Fruit fly (Drosophila melanogaster) whole organism, embryonic: ENCODE measurements around the gene SREBP.

ENCODE experiments used
- Abd-B ChIP-seq: fragments of 200-800 bp; sonication (Bioruptor generic); optimal IDR thresholded peaks from 2 replicates; lab custom pipeline; 2018; ENCODE audit warnings: missing biosample characterization, mild to moderate bottlenecking, missing genetic modification characterization, moderate library complexity
- Atf3 ChIP-seq: fragments of 200-800 bp; sonication (Bioruptor generic); optimal IDR thresholded peaks from 3 replicates; lab custom pipeline; 2016; ENCODE audit warnings: missing biosample characterization, missing genetic modification characterization
- Bdp1 ChIP-seq: fragments of 200-800 bp; sonication (Bioruptor generic); optimal IDR thresholded peaks from 3 replicates; lab custom pipeline; 2016; ENCODE audit warnings: missing biosample characterization, missing genetic modification characterization
- CG10543 ChIP-seq: fragments of 200-800 bp; sonication (Bioruptor generic); optimal IDR thresholded peaks from 3 replicates; lab custom pipeline; 2017; ENCODE audit warnings: missing biosample characterization, mild to moderate bottlenecking, missing genetic modification characterization, moderate library complexity
- CG13624 ChIP-seq: fragments of 200-800 bp; sonication (Bioruptor generic); optimal IDR thresholded peaks from 2 replicates; lab custom pipeline; 2016; ENCODE audit warnings: missing biosample characterization, missing genetic modification characterization
- CG14710 ChIP-seq: fragments of 200-800 bp; sonication (Bioruptor generic); optimal IDR thresholded peaks from 3 replicates; lab custom pipeline; 2019; ENCODE audit warnings: missing biosample characterization, mild to moderate bottlenecking, missing genetic modification characterization, moderate library complexity
- CG15011 ChIP-seq: fragments of 200-800 bp; sonication (Bioruptor generic); optimal IDR thresholded peaks from 3 replicates; lab custom pipeline; 2018; ENCODE audit warnings: missing biosample characterization, mild to moderate bottlenecking, missing genetic modification characterization
- CG16779 ChIP-seq: fragments of 200-800 bp; sonication (Bioruptor generic); IDR thresholded peaks from 2 replicates; pipeline ENCODE4 v1.3.6; 2022; ENCODE audit warnings: missing biosample characterization, missing genetic modification characterization
- CG17612 ChIP-seq: fragments of 200-800 bp; sonication (Bioruptor generic); IDR thresholded peaks from 2 replicates; pipeline ENCODE4 v1.3.6; 2022; ENCODE audit warnings: missing biosample characterization, missing genetic modification characterization
- CG2202 ChIP-seq: fragments of 200-800 bp; sonication (Bioruptor generic); optimal IDR thresholded peaks from 2 replicates; lab custom pipeline; 2018; ENCODE audit warnings: missing biosample characterization, mild to moderate bottlenecking, missing genetic modification characterization
- CG6791 ChIP-seq: fragments of 200-800 bp; sonication (Bioruptor generic); IDR thresholded peaks from 3 replicates; pipeline ENCODE4 v1.3.6; 2022; ENCODE audit warnings: missing biosample characterization, missing genetic modification characterization; ENCODE audit not compliant: partially characterized antibody
- CG7786 ChIP-seq: fragments of 200-800 bp; sonication (Bioruptor generic); optimal IDR thresholded peaks from 2 replicates; lab custom pipeline; 2016; ENCODE audit warnings: missing biosample characterization, missing genetic modification characterization
- Deaf1 ChIP-seq: fragments of 200-800 bp; optimal IDR thresholded peaks from 3 replicates; lab custom pipeline; 2019; ENCODE audit warnings: missing biosample characterization, mild to moderate bottlenecking, missing genetic modification characterization, moderate library complexity
- Elba2 ChIP-seq: fragments of 200-800 bp; sonication (Bioruptor generic); optimal IDR thresholded peaks from 3 replicates; lab custom pipeline; 2016; ENCODE audit warnings: missing biosample characterization, missing genetic modification characterization
- GATAe ChIP-seq: fragments of 200-800 bp; sonication (Bioruptor generic); conservative IDR thresholded peaks from 2 replicates; pipeline ENCODE4 v1.3.6; 2022; ENCODE audit warnings: missing biosample characterization, missing genetic modification characterization
- HHEX ChIP-seq: fragments of 200-800 bp; sonication (Bioruptor generic); optimal IDR thresholded peaks from 3 replicates; lab custom pipeline; 2017; ENCODE audit warnings: missing biosample characterization, mild to moderate bottlenecking, missing genetic modification characterization, missing genetic modification reagents
- HLH4C ChIP-seq: fragments of 200-800 bp; sonication (Bioruptor generic); IDR thresholded peaks from 3 replicates; pipeline ENCODE4 v1.3.6; 2022; ENCODE audit warnings: missing biosample characterization, missing genetic modification characterization; ENCODE audit not compliant: partially characterized antibody
- HmgD ChIP-seq: fragments of 200-800 bp; sonication (Bioruptor generic); optimal IDR thresholded peaks from 3 replicates; lab custom pipeline; 2016; ENCODE audit warnings: missing biosample characterization, missing genetic modification characterization
- Hmx ChIP-seq: fragments of 200-800 bp; sonication (Bioruptor generic); optimal IDR thresholded peaks from 2 replicates; lab custom pipeline; 2016; ENCODE audit warnings: missing biosample characterization, missing genetic modification characterization
- Nf-YA ChIP-seq: fragments of 200-800 bp; sonication (Bioruptor generic); IDR thresholded peaks from 2 replicates; pipeline ENCODE4 v1.3.6; 2022; ENCODE audit warnings: missing biosample characterization, missing genetic modification characterization
- Rfx ChIP-seq: fragments of 200-800 bp; sonication (Bioruptor generic); IDR thresholded peaks from 2 replicates; pipeline ENCODE4 v1.3.6; 2022; ENCODE audit warnings: missing biosample characterization, missing genetic modification characterization
- Scr ChIP-seq: fragments of 200-800 bp; sonication (Bioruptor generic); IDR thresholded peaks from 2 replicates; pipeline ENCODE4 v1.3.6; 2022; ENCODE audit warnings: missing biosample characterization, missing genetic modification characterization; ENCODE audit not compliant: partially characterized antibody
- Stat92E ChIP-seq, 3 experiments: fragments of >200 bp in 2 of 3; fragments of 200-800 bp in 1 of 3; sonication (Bioruptor generic) in 1 of 3; optimal IDR thresholded peaks; 2 replicates each; lab custom pipeline; 2017 to 2019; ENCODE audit warnings: missing biosample characterization in 3 of 3, missing genetic modification characterization in 3 of 3, mild to moderate bottlenecking in 1 of 3, moderate library complexity in 1 of 3
- abd-A ChIP-seq: fragments of 200-800 bp; sonication (Bioruptor generic); optimal IDR thresholded peaks from 3 replicates; lab custom pipeline; 2019; ENCODE audit warnings: missing biosample characterization, mild to moderate bottlenecking, missing genetic modification characterization, moderate library complexity
- bowl ChIP-seq: fragments of 200-800 bp; sonication (Bioruptor generic); IDR thresholded peaks from 2 replicates; pipeline ENCODE4 v1.3.6; 2022; ENCODE audit warnings: missing biosample characterization, missing genetic modification characterization
- cg ChIP-seq: fragments of 200-800 bp; sonication (Bioruptor generic); optimal IDR thresholded peaks from 3 replicates; lab custom pipeline; 2019; ENCODE audit warnings: missing biosample characterization, mild to moderate bottlenecking, missing genetic modification characterization, moderate library complexity
- crp ChIP-seq, 2 experiments: fragments of 200-800 bp; sonication (Bioruptor generic); optimal IDR thresholded peaks; 2 replicates in 1 of 2; 3 replicates in 1 of 2; lab custom pipeline; 2017; ENCODE audit warnings: missing biosample characterization in 2 of 2, missing genetic modification characterization in 2 of 2, mild to moderate bottlenecking in 1 of 2, moderate library complexity in 1 of 2
- dan ChIP-seq: fragments of 200-800 bp; sonication (Bioruptor generic); IDR thresholded peaks from 2 replicates; pipeline ENCODE4 v1.3.6; 2022; ENCODE audit warnings: missing biosample characterization, missing genetic modification characterization
- dmrt11E ChIP-seq: fragments of 200-800 bp; sonication (Bioruptor generic); optimal IDR thresholded peaks from 3 replicates; lab custom pipeline; 2018; ENCODE audit warnings: missing biosample characterization, mild to moderate bottlenecking, missing genetic modification characterization, moderate library complexity
- fd3F ChIP-seq: fragments of 200-800 bp; sonication (Bioruptor generic); optimal IDR thresholded peaks from 2 replicates; lab custom pipeline; 2018; ENCODE audit warnings: missing biosample characterization, mild to moderate bottlenecking, missing genetic modification characterization, moderate library complexity
- grau ChIP-seq: fragments of 200-800 bp; optimal IDR thresholded peaks from 3 replicates; lab custom pipeline; 2019; ENCODE audit warnings: missing biosample characterization, mild to moderate bottlenecking, missing genetic modification characterization, moderate library complexity
- gsb-n ChIP-seq: fragments of 200-800 bp; sonication (Bioruptor generic); optimal IDR thresholded peaks from 3 replicates; lab custom pipeline; 2018; ENCODE audit warnings: missing biosample characterization, mild to moderate bottlenecking, missing genetic modification characterization
- hth ChIP-seq: fragments of >200 bp; optimal IDR thresholded peaks from 2 replicates; lab custom pipeline; 2017; ENCODE audit warnings: inconsistent platforms
- kah ChIP-seq: fragments of 200-800 bp; sonication (Bioruptor generic); optimal IDR thresholded peaks from 2 replicates; lab custom pipeline; 2018; ENCODE audit warnings: missing biosample characterization, mild to moderate bottlenecking, missing genetic modification characterization
- kay ChIP-seq: fragments of 200-800 bp; sonication (Bioruptor generic); optimal IDR thresholded peaks from 2 replicates; lab custom pipeline; 2016; ENCODE audit warnings: missing biosample characterization, missing genetic modification characterization
- lbe ChIP-seq: fragments of 200-800 bp; sonication (Bioruptor generic); optimal IDR thresholded peaks from 2 replicates; lab custom pipeline; 2016; ENCODE audit warnings: missing biosample characterization, mild to moderate bottlenecking, missing genetic modification characterization
- maf-S ChIP-seq: fragments of 200-800 bp; sonication (Bioruptor generic); optimal IDR thresholded peaks from 2 replicates; lab custom pipeline; 2016; ENCODE audit warnings: missing biosample characterization, missing genetic modification characterization
- nau ChIP-seq: fragments of 200-800 bp; sonication (Bioruptor generic); optimal IDR thresholded peaks from 3 replicates; lab custom pipeline; 2017; ENCODE audit warnings: missing biosample characterization, mild to moderate bottlenecking, missing genetic modification characterization, missing genetic modification reagents
- nmo ChIP-seq: fragments of 200-800 bp; sonication (Bioruptor generic); optimal IDR thresholded peaks from 2 replicates; lab custom pipeline; 2018; ENCODE audit warnings: missing biosample characterization, mild to moderate bottlenecking, missing genetic modification characterization, moderate library complexity
- peb ChIP-seq: fragments of 200-800 bp; sonication (Bioruptor generic); IDR thresholded peaks from 2 replicates; pipeline ENCODE4 v1.3.6; 2022; ENCODE audit warnings: missing biosample characterization, missing genetic modification characterization
- prd ChIP-seq, 3 experiments: fragments of >200 bp in 2 of 3; fragments of 200-800 bp in 1 of 3; sonication (Bioruptor generic) in 1 of 3; optimal IDR thresholded peaks in 2 of 3; IDR thresholded peaks in 1 of 3; 2 replicates in 2 of 3; 3 replicates in 1 of 3; pipeline versions ENCODE4 v1.3.6 to Lab custom; 2017 to 2022; ENCODE audit warnings: missing biosample characterization in 1 of 3, missing genetic modification characterization in 1 of 3
- psq ChIP-seq: fragments of 200-800 bp; sonication (Bioruptor generic); optimal IDR thresholded peaks from 2 replicates; lab custom pipeline; 2017; ENCODE audit warnings: missing biosample characterization, missing genetic modification characterization
- pzg ChIP-seq: fragments of 200-800 bp; sonication (Bioruptor generic); optimal IDR thresholded peaks from 3 replicates; lab custom pipeline; 2018; ENCODE audit warnings: missing biosample characterization, mild to moderate bottlenecking, missing genetic modification characterization, moderate library complexity
- repo ChIP-seq: fragments of 200-800 bp; sonication (Bioruptor generic); optimal IDR thresholded peaks from 2 replicates; lab custom pipeline; 2016; ENCODE audit warnings: missing biosample characterization, missing genetic modification characterization
- slp2 ChIP-seq: fragments of 200-800 bp; sonication (Bioruptor generic); optimal IDR thresholded peaks from 2 replicates; lab custom pipeline; 2016; ENCODE audit warnings: missing biosample characterization, missing genetic modification characterization
- unc-4 ChIP-seq: fragments of 200-800 bp; sonication (Bioruptor generic); IDR thresholded peaks from 2 replicates; pipeline ENCODE4 v1.3.6; 2022; ENCODE audit warnings: missing biosample characterization, missing genetic modification characterization; ENCODE audit not compliant: partially characterized antibody
- wor ChIP-seq: fragments of 200-800 bp; sonication (Bioruptor generic); IDR thresholded peaks from 2 replicates; pipeline ENCODE4 v1.3.6; 2022; ENCODE audit warnings: missing biosample characterization, missing genetic modification characterization
- zf30C ChIP-seq: fragments of 200-800 bp; sonication (Bioruptor generic); optimal IDR thresholded peaks from 3 replicates; lab custom pipeline; 2018; ENCODE audit warnings: missing biosample characterization, mild to moderate bottlenecking, missing genetic modification characterization

SREBP gene

dm6 chr3L:19790929-19791687, 2.6 kb upstream of the SREBP start (continued):
- TF ChIP-seq Rfx (GFP tag; lab: Robert Waterston, UW) (peak; percentile 56), HLH4C (GFP tag; lab: Robert Waterston, UW) (no peak), bowl (GFP tag; lab: Robert Waterston, UW) (no peak), fd3F (peak; percentile 49), CG6791 (GFP tag; lab: Robert Waterston, UW) (peak; percentile 46; the same call in 1 of the 3 replicates), CG2202 (tag; lab: Kevin White, UChicago) (no peak), CG16779 (GFP tag; lab: Robert Waterston, UW) (no peak), kay (GFP tag; lab: Kevin White, UChicago) (peak; percentile 44), Stat92E (GFP tag; optimal IDR thresholded peaks at IDR 0.05; lab: Kevin White, UChicago) (no peak), unc-4 (0 out of 2 replicates have a peak, but pooled peaks have one; percentile 38), hth (no peak), CG10543 (GFP tag; lab: Kevin White, UChicago) (peak; percentile 80), kah (GFP tag; lab: Kevin White, UChicago) (peak; percentile 98), gsb-n (tag; lab: Kevin White, UChicago) (no peak), nau (GFP tag; lab: Kevin White, UChicago) (peak; percentile 3), cg (GFP tag; lab: Kevin White, UChicago) (peak; percentile 79), repo (no peak), CG7786 (peak; percentile 62), lbe (GFP tag; lab: Kevin White, UChicago) (peak; percentile 3), wor (GFP tag; lab: Robert Waterston, UW) (0 out of 2 replicates have a peak, but pooled peaks have one; percentile 24), peb (GFP tag; lab: Robert Waterston, UW) (no peak), pzg (no peak), psq (GFP tag; lab: Kevin White, UChicago) (peak; percentile 2), Scr (GFP tag; lab: Robert Waterston, UW) (no peak), abd-A (tag; lab: Kevin White, UChicago) (peak; percentile 14), Deaf1 (tag; lab: Kevin White, UChicago) (peak; percentile 17), GATAe (GFP tag; lab: Robert Waterston, UW) (no peak; the same call in 1 of the 2 replicates), Bdp1 (peak; percentile 40), grau (peak; percentile 80), CG14710 (tag; lab: Kevin White, UChicago) (peak; percentile 62), CG17612 (GFP tag; lab: Robert Waterston, UW) (no peak), crp (GFP tag; optimal IDR thresholded peaks at IDR 0.05; lab: Kevin White, UChicago) (peak in 1 of 2 experiments; percentile 17), Hmx (GFP tag; lab: Kevin White, UChicago) (peak; percentile 13), dmrt11E (tag; lab: Kevin White, UChicago) (peak; percentile 71), zf30C (GFP tag; lab: Kevin White, UChicago) (peak; percentile 75), CG15011 (peak; percentile 56), Abd-B (GFP tag; lab: Kevin White, UChicago) (peak; percentile 33), dan (GFP tag; lab: Robert Waterston, UW) (no peak), HHEX (GFP tag; lab: Kevin White, UChicago) (peak; percentile 59), Atf3 (GFP tag; lab: Kevin White, UChicago) (peak; percentile 54), CG13624 (GFP tag; lab: Kevin White, UChicago) (peak; percentile 64), prd (optimal IDR thresholded peaks at IDR 0.05; lab: Kevin White, UChicago) (no peak), prd (GFP tag; IDR thresholded peaks at IDR 0.05; lab: Robert Waterston, UW) (peak; percentile 70; the same call in 2 of the 3 replicates), maf-S (GFP tag; lab: Kevin White, UChicago) (peak; percentile 44), Elba2 (GFP tag; lab: Kevin White, UChicago) (no peak), nmo (peak; percentile 82), HmgD (GFP tag; lab: Kevin White, UChicago) (no peak), slp2 (GFP tag; lab: Kevin White, UChicago) (peak; percentile 38), Nf-YA (GFP tag; lab: Robert Waterston, UW) (no peak)
